Worm (Caenorhabditis elegans) whole organism, early embryonic: ENCODE results near the gene Y57G11B.6.

ENCODE experiments used
- B0310.2 ChIP-seq: sonication (generic microtip); optimal IDR thresholded peaks from 2 replicates; lab custom pipeline; 2016; ENCODE audit warnings: mild to moderate bottlenecking, missing genetic modification characterization, missing compliant biosample characterization
- F13C5.2 ChIP-seq: sonication (generic microtip); optimal IDR thresholded peaks from 2 replicates; lab custom pipeline; 2017; ENCODE audit warnings: mild to moderate bottlenecking, missing genetic modification characterization, inconsistent platforms, missing compliant biosample characterization
- ama-1 ChIP-seq: fragments of 150-350 bp; optimal IDR thresholded peaks from 2 replicates; lab custom pipeline; 2014
- hmg-4 ChIP-seq: fragments of 200-800 bp; sonication (Bioruptor generic); optimal IDR thresholded peaks from 2 replicates; lab custom pipeline; 2018; ENCODE audit warnings: mild to moderate bottlenecking, missing genetic modification characterization, missing compliant biosample characterization
- sea-1 ChIP-seq: fragments of 200-800 bp; sonication (Bioruptor generic); conservative IDR thresholded peaks from 2 replicates; pipeline ENCODE4 v1.3.6; 2022; ENCODE audit warnings: missing genetic modification characterization, missing compliant biosample characterization
- tra-4 ChIP-seq: sonication (generic microtip); optimal IDR thresholded peaks from 2 replicates; lab custom pipeline; 2017; ENCODE audit warnings: missing genetic modification characterization, missing compliant biosample characterization

ce11 chrIV:14580939-14581338 is 26.3 kb upstream of the Y57G11B.6 start, which contains the start of gene irld-18:
- no peak for TF ChIP-seq F13C5.2 (tag; lab: Kevin White, UChicago)
- no peak for TF ChIP-seq ama-1 (lab: Kevin White, UChicago)
- TF ChIP-seq sea-1 = no peak
- no peak for TF ChIP-seq hmg-4 (GFP tag; lab: Kevin White, UChicago)
- TF ChIP-seq B0310.2 (tag; lab: Kevin White, UChicago) = no peak
- TF ChIP-seq tra-4 = no peak
